Fruit fly (Drosophila melanogaster) whole organism, embryonic: Measurements from ENCODE around the gene Duox.

Experiments
- Bgb ChIP-seq: fragments of 200-800 bp; sonication (Bioruptor generic); IDR thresholded peaks from 2 replicates; pipeline ENCODE4 v1.3.6; 2022; ENCODE audit warnings: missing biosample characterization, missing genetic modification characterization; ENCODE audit not compliant: partially characterized antibody
- CG12391 ChIP-seq: fragments of 200-800 bp; sonication (Bioruptor generic); optimal IDR thresholded peaks from 3 replicates; lab custom pipeline; 2018; ENCODE audit warnings: missing biosample characterization, mild to moderate bottlenecking, missing genetic modification characterization, moderate library complexity
- CG17385 ChIP-seq: fragments of 200-800 bp; sonication (Bioruptor generic); optimal IDR thresholded peaks from 3 replicates; lab custom pipeline; 2018; ENCODE audit warnings: missing biosample characterization, mild to moderate bottlenecking, missing genetic modification characterization
- CG3163 ChIP-seq: fragments of 200-800 bp; sonication (Bioruptor generic); optimal IDR thresholded peaks from 3 replicates; lab custom pipeline; 2016; ENCODE audit warnings: missing biosample characterization, missing genetic modification characterization
- CG33557 ChIP-seq: fragments of 200-800 bp; sonication (Bioruptor generic); optimal IDR thresholded peaks from 2 replicates; lab custom pipeline; 2019; ENCODE audit warnings: missing biosample characterization, mild to moderate bottlenecking, missing genetic modification characterization, moderate library complexity
- CG7987 ChIP-seq: fragments of 200-800 bp; sonication (Bioruptor generic); optimal IDR thresholded peaks from 2 replicates; lab custom pipeline; 2018; ENCODE audit warnings: missing biosample characterization, mild to moderate bottlenecking, missing genetic modification characterization, moderate library complexity
- CG8089 ChIP-seq: fragments of 200-800 bp; sonication (Bioruptor generic); optimal IDR thresholded peaks from 3 replicates; lab custom pipeline; 2016; ENCODE audit warnings: missing biosample characterization, missing genetic modification characterization
- CG8290 ChIP-seq, 3 experiments: fragments of 200-800 bp; sonication (Bioruptor generic); optimal IDR thresholded peaks; 2 replicates each; lab custom pipeline; 2016 to 2019; ENCODE audit warnings: missing biosample characterization in 3 of 3, missing genetic modification characterization in 3 of 3, mild to moderate bottlenecking in 2 of 3, moderate library complexity in 1 of 3
- D19A ChIP-seq: fragments of 200-800 bp; optimal IDR thresholded peaks from 3 replicates; lab custom pipeline; 2019; ENCODE audit warnings: missing biosample characterization, mild to moderate bottlenecking, missing genetic modification characterization, moderate library complexity
- Doc3 ChIP-seq: fragments of 200-800 bp; sonication (Bioruptor generic); IDR thresholded peaks from 3 replicates; pipeline ENCODE4 v1.3.6; 2022; ENCODE audit warnings: missing biosample characterization, missing genetic modification characterization; ENCODE audit not compliant: partially characterized antibody
- Drgx ChIP-seq: fragments of 200-800 bp; sonication (Bioruptor generic); IDR thresholded peaks from 2 replicates; pipeline ENCODE4 v1.3.6; 2022; ENCODE audit warnings: missing biosample characterization, missing genetic modification characterization
- Fer2 ChIP-seq: fragments of 200-800 bp; sonication (Bioruptor generic); optimal IDR thresholded peaks from 2 replicates; lab custom pipeline; 2018; ENCODE audit warnings: missing biosample characterization, mild to moderate bottlenecking, missing genetic modification characterization, moderate library complexity
- GATAe ChIP-seq: fragments of 200-800 bp; sonication (Bioruptor generic); conservative IDR thresholded peaks from 2 replicates; pipeline ENCODE4 v1.3.6; 2022; ENCODE audit warnings: missing biosample characterization, missing genetic modification characterization
- HLHmδ ChIP-seq: fragments of 200-800 bp; sonication (Bioruptor generic); optimal IDR thresholded peaks from 2 replicates; lab custom pipeline; 2018; ENCODE audit warnings: missing biosample characterization, mild to moderate bottlenecking, missing genetic modification characterization, moderate library complexity
- Hr3 ChIP-seq: fragments of 200-800 bp; sonication (Bioruptor generic); optimal IDR thresholded peaks from 3 replicates; lab custom pipeline; 2016; ENCODE audit warnings: missing biosample characterization, missing genetic modification characterization
- Opbp ChIP-seq: fragments of 200-800 bp; sonication (Bioruptor generic); IDR thresholded peaks from 3 replicates; pipeline ENCODE4 v1.3.6; 2022; ENCODE audit warnings: missing biosample characterization, missing genetic modification characterization; ENCODE audit not compliant: partially characterized antibody
- Pdp1 ChIP-seq, 2 experiments: fragments of 200-800 bp; sonication (Bioruptor generic); optimal IDR thresholded peaks; 3 replicates each; lab custom pipeline; 2016; ENCODE audit warnings: missing biosample characterization in 2 of 2, missing genetic modification characterization in 2 of 2, mild to moderate bottlenecking in 1 of 2, moderate library complexity in 1 of 2
- Ptx1 ChIP-seq: fragments of 200-800 bp; sonication (Bioruptor generic); IDR thresholded peaks from 2 replicates; pipeline ENCODE4 v1.3.6; 2022; ENCODE audit warnings: missing biosample characterization, missing genetic modification characterization
- Ravus ChIP-seq: fragments of 200-800 bp; sonication (Bioruptor generic); IDR thresholded peaks from 2 replicates; pipeline ENCODE4 v1.3.6; 2022; ENCODE audit warnings: missing biosample characterization, missing genetic modification characterization
- Sin3A ChIP-seq: fragments of >200 bp; optimal IDR thresholded peaks from 2 replicates; lab custom pipeline; 2018
- Taf1 ChIP-seq: fragments of 200-800 bp; sonication (Bioruptor generic); IDR thresholded peaks from 2 replicates; pipeline ENCODE4 v1.3.6; 2022; ENCODE audit warnings: missing biosample characterization, missing genetic modification characterization
- Xbp1 ChIP-seq: fragments of 200-800 bp; sonication (Bioruptor generic); optimal IDR thresholded peaks from 3 replicates; lab custom pipeline; 2016; ENCODE audit warnings: missing biosample characterization, mild to moderate bottlenecking, missing genetic modification characterization
- aop ChIP-seq: fragments of 200-800 bp; sonication (Bioruptor generic); IDR thresholded peaks from 2 replicates; pipeline ENCODE4 v1.3.6; 2022; ENCODE audit warnings: missing biosample characterization, missing genetic modification characterization
- ftz-f1 ChIP-seq: fragments of 200-800 bp; sonication (Bioruptor generic); optimal IDR thresholded peaks from 2 replicates; lab custom pipeline; 2016; ENCODE audit warnings: missing biosample characterization, missing genetic modification characterization
- gce ChIP-seq: fragments of 200-800 bp; sonication (Bioruptor generic); IDR thresholded peaks from 3 replicates; pipeline ENCODE4 v1.3.6; 2022; ENCODE audit warnings: missing biosample characterization, missing genetic modification characterization
- grn ChIP-seq: fragments of 200-800 bp; sonication (Bioruptor generic); optimal IDR thresholded peaks from 3 replicates; lab custom pipeline; 2017; ENCODE audit warnings: missing biosample characterization, missing genetic modification characterization
- gsb-n ChIP-seq: fragments of 200-800 bp; sonication (Bioruptor generic); optimal IDR thresholded peaks from 3 replicates; lab custom pipeline; 2018; ENCODE audit warnings: missing biosample characterization, mild to moderate bottlenecking, missing genetic modification characterization
- gt ChIP-seq: fragments of 200-800 bp; sonication (Bioruptor generic); IDR thresholded peaks from 2 replicates; pipeline ENCODE4 v1.3.6; 2022; ENCODE audit warnings: missing biosample characterization, missing genetic modification characterization
- lov ChIP-seq, 2 experiments: fragments of 200-800 bp in 1 of 2; fragments of >200 bp in 1 of 2; sonication (Bioruptor generic) in 1 of 2; IDR thresholded peaks in 1 of 2; optimal IDR thresholded peaks in 1 of 2; 2 replicates in 1 of 2; 3 replicates in 1 of 2; pipeline versions ENCODE4 v1.3.6 to Lab custom; 2017 to 2022; ENCODE audit warnings: missing biosample characterization in 1 of 2, missing genetic modification characterization in 1 of 2
- mam ChIP-seq: fragments of 200-800 bp; sonication (Bioruptor generic); optimal IDR thresholded peaks from 3 replicates; lab custom pipeline; 2016; ENCODE audit warnings: missing biosample characterization, missing genetic modification characterization
- nerfin-1 ChIP-seq: fragments of 200-800 bp; sonication (Bioruptor generic); optimal IDR thresholded peaks from 3 replicates; lab custom pipeline; 2019; ENCODE audit warnings: missing biosample characterization, mild to moderate bottlenecking, missing genetic modification characterization, moderate library complexity
- sc ChIP-seq, 3 experiments: fragments of >200 bp in 2 of 3; fragments of 200-800 bp in 1 of 3; sonication (Bioruptor generic) in 1 of 3; optimal IDR thresholded peaks; 2 replicates in 2 of 3; 3 replicates in 1 of 3; lab custom pipeline; 2017; ENCODE audit warnings: mild to moderate bottlenecking in 1 of 3, missing biosample characterization in 1 of 3, missing genetic modification characterization in 1 of 3, missing genetic modification reagents in 1 of 3
- sens-2 ChIP-seq: fragments of 200-800 bp; sonication (Bioruptor generic); IDR thresholded peaks from 2 replicates; pipeline ENCODE4 v1.3.6; 2022; ENCODE audit warnings: missing biosample characterization, missing genetic modification characterization
- sug ChIP-seq: fragments of 200-800 bp; optimal IDR thresholded peaks from 2 replicates; lab custom pipeline; 2019; ENCODE audit warnings: missing biosample characterization, mild to moderate bottlenecking, missing genetic modification characterization, moderate library complexity
- tll ChIP-seq, 2 experiments: fragments of 200-800 bp in 1 of 2; fragments of >200 bp in 1 of 2; sonication (Bioruptor generic) in 1 of 2; optimal IDR thresholded peaks; 2 replicates each; lab custom pipeline; 2017 to 2019; ENCODE audit warnings: missing biosample characterization in 2 of 2, missing genetic modification characterization in 2 of 2, mild to moderate bottlenecking in 1 of 2, moderate library complexity in 1 of 2
- vfl ChIP-seq: fragments of 200-800 bp; sonication (Bioruptor generic); optimal IDR thresholded peaks from 2 replicates; lab custom pipeline; 2016; ENCODE audit warnings: missing biosample characterization, missing genetic modification characterization
- vnd ChIP-seq: fragments of 200-800 bp; sonication (Bioruptor generic); IDR thresholded peaks from 3 replicates; pipeline ENCODE4 v1.3.6; 2022; ENCODE audit warnings: missing biosample characterization, missing genetic modification characterization; ENCODE audit not compliant: partially characterized antibody
- wor ChIP-seq: fragments of 200-800 bp; sonication (Bioruptor generic); IDR thresholded peaks from 2 replicates; pipeline ENCODE4 v1.3.6; 2022; ENCODE audit warnings: missing biosample characterization, missing genetic modification characterization
- z ChIP-seq: fragments of 200-800 bp; sonication (Bioruptor generic); IDR thresholded peaks from 3 replicates; pipeline ENCODE4 v1.3.6; 2022; ENCODE audit warnings: missing biosample characterization, missing genetic modification characterization

Duox gene

dm6 chr2L:2800956-2801776, 28.9 kb downstream of the Duox start (continued):
- TF ChIP-seq Opbp: no peak
- no peak for TF ChIP-seq gce (GFP tag; lab: Robert Waterston, UW)
- no peak for TF ChIP-seq tll (GFP tag; optimal IDR thresholded peaks at IDR 0.05; lab: Kevin White, UChicago)
- TF ChIP-seq D19A (tag; lab: Kevin White, UChicago): no peak
- TF ChIP-seq vnd: no peak
- peak; percentile 82 for TF ChIP-seq CG7987
- no peak for TF ChIP-seq Taf1 (GFP tag; lab: Robert Waterston, UW)
- no peak for TF ChIP-seq sc (optimal IDR thresholded peaks at IDR 0.05; lab: Kevin White, UChicago)
- TF ChIP-seq sc (GFP tag; optimal IDR thresholded peaks at IDR 0.05; lab: Kevin White, UChicago): no peak
- no peak for TF ChIP-seq mam (GFP tag; lab: Kevin White, UChicago)
- TF ChIP-seq Hr3: no peak
- TF ChIP-seq Pdp1 (GFP tag; optimal IDR thresholded peaks at IDR 0.05; lab: Kevin White, UChicago): peak in 1 of 2 experiments; percentile 25
- TF ChIP-seq CG17385: no peak
- no peak for TF ChIP-seq sens-2 (GFP tag; lab: Robert Waterston, UW)
- TF ChIP-seq grn (GFP tag; lab: Kevin White, UChicago): peak; percentile 98
- no peak for TF ChIP-seq Ravus
- TF ChIP-seq lov (optimal IDR thresholded peaks at IDR 0.05; lab: Kevin White, UChicago): no peak
- TF ChIP-seq lov (GFP tag; IDR thresholded peaks at IDR 0.05; lab: Robert Waterston, UW): no peak
- no peak for TF ChIP-seq HLHmδ (GFP tag; lab: Kevin White, UChicago)
- TF ChIP-seq Sin3A (lab: Kevin White, UChicago): no peak
- TF ChIP-seq Ptx1 (GFP tag; lab: Robert Waterston, UW): no peak
- peak; percentile 86 for TF ChIP-seq sug
- TF ChIP-seq wor (GFP tag; lab: Robert Waterston, UW): no peak
- TF ChIP-seq gsb-n (tag; lab: Kevin White, UChicago): no peak
- peak; percentile 41 for TF ChIP-seq ftz-f1 (GFP tag; lab: Kevin White, UChicago)
- peak; percentile 26; the same call in 1 of the 2 replicates for TF ChIP-seq GATAe (GFP tag; lab: Robert Waterston, UW)
- TF ChIP-seq vfl (GFP tag; lab: Kevin White, UChicago): no peak
- TF ChIP-seq CG8089 (GFP tag; lab: Kevin White, UChicago): no peak
- TF ChIP-seq Drgx (GFP tag; lab: Robert Waterston, UW): no peak
- no peak for TF ChIP-seq Fer2 (tag; lab: Kevin White, UChicago)
- TF ChIP-seq aop: no peak
- TF ChIP-seq CG12391 (tag; lab: Kevin White, UChicago): no peak
- no peak for TF ChIP-seq CG33557
- no peak for TF ChIP-seq z (GFP tag; lab: Robert Waterston, UW)
- no peak for TF ChIP-seq CG8290 (GFP tag; optimal IDR thresholded peaks at IDR 0.05; lab: Kevin White, UChicago)
- no peak for TF ChIP-seq CG8290 (tag; optimal IDR thresholded peaks at IDR 0.05; lab: Kevin White, UChicago)
- TF ChIP-seq Xbp1: no peak
- TF ChIP-seq Doc3 (GFP tag; lab: Robert Waterston, UW): no peak
- no peak for TF ChIP-seq CG3163 (GFP tag; lab: Kevin White, UChicago)
- TF ChIP-seq Bgb: 0 out of 2 replicates have a peak, but pooled peaks have one; percentile 18
- TF ChIP-seq gt: no peak
- no peak for TF ChIP-seq nerfin-1 (tag; lab: Kevin White, UChicago)
